Worm (Caenorhabditis elegans) whole organism, midembryonic: ENCODE measurements around the gene col-113.

ENCODE experiments used
- T22C8.4 ChIP-seq: fragments of 200-800 bp; sonication (Bioruptor generic); IDR thresholded peaks from 2 replicates; pipeline ENCODE4 v1.3.6; 2022; ENCODE audit warnings: missing genetic modification characterization, missing compliant biosample characterization
- cog-1 ChIP-seq: sonication (generic microtip); optimal IDR thresholded peaks from 2 replicates; lab custom pipeline; 2016; ENCODE audit warnings: missing genetic modification characterization, missing compliant biosample characterization
- flt-1 ChIP-seq: fragments of 200-800 bp; sonication (Bioruptor generic); IDR thresholded peaks from 2 replicates; pipeline ENCODE4 v1.3.6; 2022; ENCODE audit warnings: missing genetic modification characterization, missing compliant biosample characterization
- klf-2 ChIP-seq: fragments of 200-800 bp; sonication (Bioruptor generic); conservative IDR thresholded peaks from 2 replicates; pipeline ENCODE4 v1.3.6; 2022; ENCODE audit warnings: missing genetic modification reagents, missing genetic modification characterization, missing compliant biosample characterization
- med-1 ChIP-seq: sonication (generic microtip); optimal IDR thresholded peaks from 2 replicates; lab custom pipeline; 2017; ENCODE audit warnings: missing genetic modification characterization, mild to moderate bottlenecking, missing compliant biosample characterization, antibody characterized with exemption, missing genetic modification reagents; ENCODE audit not compliant: insufficient read depth
- ref-1 ChIP-seq: fragments of 200-800 bp; sonication (Bioruptor generic); conservative IDR thresholded peaks from 2 replicates; pipeline ENCODE4 v1.3.6; 2022; ENCODE audit warnings: missing genetic modification reagents, missing genetic modification characterization, missing compliant biosample characterization
- tab-1 ChIP-seq: fragments of 200-800 bp; sonication (Bioruptor generic); IDR thresholded peaks from 2 replicates; pipeline ENCODE4 v1.3.6; 2022; ENCODE audit warnings: missing genetic modification characterization, missing compliant biosample characterization
- ztf-23 ChIP-seq: fragments of 200-800 bp; sonication (Bioruptor generic); IDR thresholded peaks from 2 replicates; pipeline ENCODE4 v1.3.6; 2022; ENCODE audit warnings: missing genetic modification reagents, missing genetic modification characterization, missing compliant biosample characterization
- ztf-29 ChIP-seq: fragments of 200-800 bp; sonication (Bioruptor generic); IDR thresholded peaks from 2 replicates; pipeline ENCODE4 v1.3.6; 2022; ENCODE audit warnings: missing genetic modification reagents, missing genetic modification characterization, missing compliant biosample characterization

Gene col-113

ce11 chrIV:7180304-7180703 lies 28.0 kb upstream of the col-113 start, which contains the start of gene cest-10:
Gene cest-10 (plus strand): TSS chrIV:7180557.
- TF ChIP-seq cog-1 (tag; lab: Kevin White, UChicago) (no peak), tab-1 (GFP tag; lab: Robert Waterston, UW) (no peak), klf-2 (GFP tag; lab: Robert Waterston, UW) (no peak), ztf-29 (no peak), ref-1 (GFP tag; lab: Robert Waterston, UW) (no peak), ztf-23 (GFP tag; lab: Robert Waterston, UW) (no peak)

ce11 chrIV:7178942-7179341 lies 26.6 kb upstream of the col-113 start, which contains the start of gene C42D4.3:
Gene C42D4.3 (plus strand): TSS chrIV:7179239.
- TF ChIP-seq T22C8.4 (GFP tag; lab: Robert Waterston, UW), result no peak
- TF ChIP-seq ref-1 (GFP tag; lab: Robert Waterston, UW), result no peak
- no peak for TF ChIP-seq med-1
- TF ChIP-seq cog-1 (tag; lab: Kevin White, UChicago), result no peak
- TF ChIP-seq tab-1 (GFP tag; lab: Robert Waterston, UW), result no peak
- no peak for TF ChIP-seq ztf-29
- TF ChIP-seq ztf-23 (GFP tag; lab: Robert Waterston, UW), result no peak
- TF ChIP-seq klf-2 (GFP tag; lab: Robert Waterston, UW), result no peak
- TF ChIP-seq flt-1 (GFP tag; lab: Robert Waterston, UW), result no peak

ce11 chrIV:7176887-7177286 lies 24.6 kb upstream of the col-113 start, which contains the start of gene str-44:
Gene str-44 (plus strand): TSS chrIV:7177187.
- no peak for TF ChIP-seq ztf-23 (GFP tag; lab: Robert Waterston, UW)
- TF ChIP-seq klf-2 (GFP tag; lab: Robert Waterston, UW), result no peak
- no peak for TF ChIP-seq T22C8.4 (GFP tag; lab: Robert Waterston, UW)
- TF ChIP-seq tab-1 (GFP tag; lab: Robert Waterston, UW), result no peak
- TF ChIP-seq cog-1 (tag; lab: Kevin White, UChicago), result no peak

- TF ChIP-seq med-1, result no peak
- TF ChIP-seq cog-1 (tag; lab: Kevin White, UChicago), result no peak
- no peak for TF ChIP-seq klf-2 (GFP tag; lab: Robert Waterston, UW)
- no peak for TF ChIP-seq flt-1 (GFP tag; lab: Robert Waterston, UW)
- TF ChIP-seq tab-1 (GFP tag; lab: Robert Waterston, UW), result no peak
- no peak for TF ChIP-seq ztf-29
- TF ChIP-seq ztf-23 (GFP tag; lab: Robert Waterston, UW), result no peak
- TF ChIP-seq ref-1 (GFP tag; lab: Robert Waterston, UW), result no peak
- no peak for TF ChIP-seq T22C8.4 (GFP tag; lab: Robert Waterston, UW)
Measured at ce11 chrIV:7175346-7175745, 23.0 kb upstream of the col-113 start, which contains the start of gene C42D4.19. Gene C42D4.19 (plus strand): TSS chrIV:7175646.

ce11 chrIV:7173489-7173888 lies 21.2 kb upstream of the col-113 start, which contains the start of gene str-1:
Gene str-1 (plus strand): TSS chrIV:7173789.
- TF ChIP-seq ztf-29 (no peak), klf-2 (GFP tag; lab: Robert Waterston, UW) (no peak), ref-1 (GFP tag; lab: Robert Waterston, UW) (no peak), T22C8.4 (GFP tag; lab: Robert Waterston, UW) (no peak), ztf-23 (GFP tag; lab: Robert Waterston, UW) (no peak), cog-1 (tag; lab: Kevin White, UChicago) (no peak), tab-1 (GFP tag; lab: Robert Waterston, UW) (no peak)

- TF ChIP-seq T22C8.4 (GFP tag; lab: Robert Waterston, UW) (no peak), ztf-29 (no peak), cog-1 (tag; lab: Kevin White, UChicago) (no peak), ref-1 (GFP tag; lab: Robert Waterston, UW) (no peak), ztf-23 (GFP tag; lab: Robert Waterston, UW) (no peak), med-1 (no peak)
Measured at ce11 chrIV:7171222-7171621, 18.9 kb upstream of the col-113 start, which contains the start of gene str-220. Gene str-220 (minus strand): TSS chrIV:7171322.

ce11 chrIV:7167983-7168760 lies 15.9 kb upstream of the col-113 start, which contains the start of gene skr-16:
Gene skr-16 (plus strand): TSS chrIV:7168710.
- TF ChIP-seq ztf-23 (GFP tag; lab: Robert Waterston, UW) (no peak), flt-1 (GFP tag; lab: Robert Waterston, UW) (no peak), cog-1 (tag; lab: Kevin White, UChicago) (no peak), med-1 (no peak), klf-2 (GFP tag; lab: Robert Waterston, UW) (no peak), ztf-29 (no peak), T22C8.4 (GFP tag; lab: Robert Waterston, UW) (no peak), tab-1 (GFP tag; lab: Robert Waterston, UW) (no peak), ref-1 (GFP tag; lab: Robert Waterston, UW) (no peak)

- TF ChIP-seq ref-1 (GFP tag; lab: Robert Waterston, UW) (no peak), ztf-29 (no peak), flt-1 (GFP tag; lab: Robert Waterston, UW) (no peak), ztf-23 (GFP tag; lab: Robert Waterston, UW) (no peak), med-1 (no peak), cog-1 (tag; lab: Kevin White, UChicago) (no peak), klf-2 (GFP tag; lab: Robert Waterston, UW) (no peak), tab-1 (GFP tag; lab: Robert Waterston, UW) (no peak), T22C8.4 (GFP tag; lab: Robert Waterston, UW) (no peak)
Measured at ce11 chrIV:7166553-7166952, 14.2 kb upstream of the col-113 start, which contains the start of gene C42D4.18. Gene C42D4.18 (plus strand): TSS chrIV:7166783.

- TF ChIP-seq tab-1 (GFP tag; lab: Robert Waterston, UW), result no peak
Measured at ce11 chrIV:7165723-7166122, 13.4 kb upstream of the col-113 start, which contains the start of gene rpc-1. Gene rpc-1 (minus strand): TSS chrIV:7165748.
